Worm (Caenorhabditis elegans) whole organism, late embryonic: ENCODE results near the gene inos-1.

Experiments used
- C08G9.2 ChIP-seq: sonication (generic microtip); optimal IDR thresholded peaks from 2 replicates; lab custom pipeline; 2016; ENCODE audit warnings: mild to moderate bottlenecking, missing genetic modification characterization, moderate library complexity, missing compliant biosample characterization
- C38D4.7 ChIP-seq: fragments of 200-800 bp; sonication (Bioruptor generic); optimal IDR thresholded peaks from 2 replicates; lab custom pipeline; 2018; ENCODE audit warnings: mild to moderate bottlenecking, missing genetic modification characterization, moderate library complexity, missing compliant biosample characterization
- K02D7.2 ChIP-seq: sonication (generic microtip); optimal IDR thresholded peaks from 2 replicates; lab custom pipeline; 2017; ENCODE audit warnings: mild to moderate bottlenecking, missing genetic modification characterization, missing compliant biosample characterization
- Y22D7AL.16 ChIP-seq: sonication (generic microtip); optimal IDR thresholded peaks from 2 replicates; lab custom pipeline; 2016; ENCODE audit warnings: missing genetic modification characterization, missing compliant biosample characterization
- ahr-1 ChIP-seq: sonication (generic microtip); optimal IDR thresholded peaks from 2 replicates; lab custom pipeline; 2016; ENCODE audit warnings: missing genetic modification characterization, missing compliant biosample characterization
- ceh-14 ChIP-seq: sonication (generic microtip); optimal IDR thresholded peaks from 2 replicates; lab custom pipeline; 2016; ENCODE audit warnings: missing genotype, missing genetic modification characterization, missing compliant biosample characterization
- ceh-18 ChIP-seq: sonication (generic microtip); optimal IDR thresholded peaks from 2 replicates; lab custom pipeline; 2016; ENCODE audit warnings: missing genetic modification characterization, missing compliant biosample characterization
- ceh-19 ChIP-seq: fragments of 200-800 bp; sonication (Bioruptor generic); optimal IDR thresholded peaks from 2 replicates; lab custom pipeline; 2018; ENCODE audit warnings: mild to moderate bottlenecking, missing genetic modification characterization, missing compliant biosample characterization
- ceh-24 ChIP-seq: sonication (generic microtip); optimal IDR thresholded peaks from 2 replicates; lab custom pipeline; 2016; ENCODE audit warnings: mild to moderate bottlenecking, missing genetic modification characterization, missing compliant biosample characterization
- ceh-30 ChIP-seq: fragments of 150-350 bp; optimal IDR thresholded peaks from 2 replicates; lab custom pipeline; 2014; ENCODE audit warnings: missing biosample characterization, missing genetic modification characterization
- ceh-6 ChIP-seq: fragments of 200-800 bp; sonication (Bioruptor generic); optimal IDR thresholded peaks from 2 replicates; lab custom pipeline; 2018; ENCODE audit warnings: mild to moderate bottlenecking, missing genetic modification characterization, missing compliant biosample characterization
- ceh-9 ChIP-seq: sonication (generic microtip); optimal IDR thresholded peaks from 2 replicates; lab custom pipeline; 2016; ENCODE audit warnings: mild to moderate bottlenecking, missing genetic modification characterization, inconsistent platforms, missing compliant biosample characterization
- dmd-4 ChIP-seq: sonication (generic microtip); optimal IDR thresholded peaks from 2 replicates; lab custom pipeline; 2016; ENCODE audit warnings: borderline replicate concordance, missing genetic modification characterization, missing compliant biosample characterization
- elt-4 ChIP-seq: sonication (generic microtip); optimal IDR thresholded peaks from 2 replicates; lab custom pipeline; 2016; ENCODE audit warnings: missing genetic modification characterization, missing compliant biosample characterization
- eyg-1 ChIP-seq: sonication (generic microtip); optimal IDR thresholded peaks from 2 replicates; lab custom pipeline; 2016; ENCODE audit warnings: missing genotype, missing genetic modification characterization, missing compliant biosample characterization
- fax-1 ChIP-seq: sonication (generic microtip); optimal IDR thresholded peaks from 2 replicates; lab custom pipeline; 2016; ENCODE audit warnings: missing genotype, missing genetic modification characterization, missing compliant biosample characterization
- gmeb-2 ChIP-seq: sonication (generic microtip); optimal IDR thresholded peaks from 2 replicates; lab custom pipeline; 2016; ENCODE audit warnings: missing genetic modification characterization, inconsistent platforms, missing compliant biosample characterization
- hlh-13 ChIP-seq: fragments of 200-800 bp; sonication (Bioruptor generic); optimal IDR thresholded peaks from 2 replicates; lab custom pipeline; 2018; ENCODE audit warnings: mild to moderate bottlenecking, missing genetic modification characterization, missing compliant biosample characterization
- hlh-15 ChIP-seq: sonication (generic microtip); optimal IDR thresholded peaks from 2 replicates; lab custom pipeline; 2016; ENCODE audit warnings: missing genetic modification characterization, missing compliant biosample characterization
- hlh-30 ChIP-seq: sonication (generic microtip); optimal IDR thresholded peaks from 2 replicates; lab custom pipeline; 2017; ENCODE audit warnings: antibody characterized with exemption, missing genetic modification characterization, missing compliant biosample characterization; ENCODE audit not compliant: insufficient read depth
- lim-6 ChIP-seq: sonication (generic microtip); optimal IDR thresholded peaks from 2 replicates; lab custom pipeline; 2016; ENCODE audit warnings: missing genetic modification characterization, missing compliant biosample characterization
- lin-11 ChIP-seq: fragments of 200-800 bp; sonication (Bioruptor generic); optimal IDR thresholded peaks from 2 replicates; lab custom pipeline; 2018; ENCODE audit warnings: mild to moderate bottlenecking, missing genetic modification characterization, missing compliant biosample characterization
- madf-2 ChIP-seq: sonication (generic microtip); optimal IDR thresholded peaks from 2 replicates; lab custom pipeline; 2017; ENCODE audit warnings: missing genetic modification characterization, missing compliant biosample characterization
- mec-3 ChIP-seq: sonication (generic microtip); optimal IDR thresholded peaks from 2 replicates; lab custom pipeline; 2016; ENCODE audit warnings: borderline replicate concordance, missing genetic modification characterization, missing compliant biosample characterization
- nfya-1 ChIP-seq: sonication (generic microtip); optimal IDR thresholded peaks from 2 replicates; lab custom pipeline; 2017; ENCODE audit warnings: missing genetic modification characterization, mild to moderate bottlenecking, missing compliant biosample characterization, antibody characterized with exemption, moderate library complexity
- nhr-11 ChIP-seq: fragments of 150-350 bp; optimal IDR thresholded peaks from 2 replicates; lab custom pipeline; 2014; ENCODE audit warnings: missing biosample characterization, missing genetic modification characterization
- pat-9 ChIP-seq: fragments of 200-800 bp; sonication (Bioruptor generic); optimal IDR thresholded peaks from 2 replicates; lab custom pipeline; 2018; ENCODE audit warnings: mild to moderate bottlenecking, missing genetic modification characterization, moderate library complexity, missing compliant biosample characterization
- pha-4 ChIP-seq: fragments of 150-350 bp; optimal IDR thresholded peaks from 2 replicates; lab custom pipeline; 2018; ENCODE audit warnings: missing biosample characterization, missing genetic modification reagents, missing genetic modification characterization
- pqm-1 ChIP-seq: sonication (generic microtip); optimal IDR thresholded peaks from 2 replicates; lab custom pipeline; 2016; ENCODE audit warnings: missing genetic modification characterization, missing compliant biosample characterization
- pros-1 ChIP-seq: fragments of 150-350 bp; optimal IDR thresholded peaks from 2 replicates; lab custom pipeline; 2014; ENCODE audit warnings: missing biosample characterization, missing genetic modification reagents, missing genetic modification characterization
- rnt-1 ChIP-seq: sonication (generic microtip); optimal IDR thresholded peaks from 2 replicates; lab custom pipeline; 2016; ENCODE audit warnings: missing genetic modification characterization, missing compliant biosample characterization
- sdc-2 ChIP-seq: sonication (generic microtip); optimal IDR thresholded peaks from 2 replicates; lab custom pipeline; 2016; ENCODE audit warnings: missing genotype, missing genetic modification characterization, missing compliant biosample characterization
- sox-2 ChIP-seq: fragments of 200-800 bp; sonication (Bioruptor generic); IDR thresholded peaks from 2 replicates; pipeline ENCODE4 v1.3.6; 2022; ENCODE audit warnings: missing genetic modification reagents, missing genetic modification characterization, missing compliant biosample characterization
- sox-4 ChIP-seq: sonication (generic microtip); optimal IDR thresholded peaks from 2 replicates; lab custom pipeline; 2017; ENCODE audit warnings: mild to moderate bottlenecking, missing genetic modification characterization, inconsistent platforms, missing compliant biosample characterization
- tbx-2 ChIP-seq: sonication (generic microtip); optimal IDR thresholded peaks from 2 replicates; lab custom pipeline; 2016; ENCODE audit warnings: missing genetic modification characterization, missing compliant biosample characterization
- ttx-3 ChIP-seq: sonication (generic microtip); optimal IDR thresholded peaks from 2 replicates; lab custom pipeline; 2016; ENCODE audit warnings: missing genetic modification reagents, missing genetic modification characterization, missing compliant biosample characterization
- unc-3 ChIP-seq, 2 experiments: fragments of 200-800 bp in 1 of 2; sonication (Bioruptor generic) in 1 of 2; sonication (generic microtip) in 1 of 2; conservative IDR thresholded peaks in 1 of 2; optimal IDR thresholded peaks in 1 of 2; 2 replicates each; pipeline versions ENCODE4 v1.3.6 to Lab custom; 2016 to 2022; ENCODE audit warnings: missing compliant biosample characterization in 2 of 2, missing genetic modification characterization in 2 of 2, missing genetic modification reagents in 1 of 2
- unc-42 ChIP-seq: sonication (generic microtip); optimal IDR thresholded peaks from 2 replicates; lab custom pipeline; 2016; ENCODE audit warnings: missing genotype, missing genetic modification characterization, missing compliant biosample characterization
- unc-55 ChIP-seq: sonication (generic microtip); optimal IDR thresholded peaks from 2 replicates; lab custom pipeline; 2017; ENCODE audit warnings: missing biosample characterization, missing genetic modification reagents, missing genetic modification characterization
- unc-86 ChIP-seq: sonication (generic microtip); optimal IDR thresholded peaks from 2 replicates; lab custom pipeline; 2016; ENCODE audit warnings: missing genetic modification characterization, missing compliant biosample characterization
- ztf-16 ChIP-seq: sonication (generic microtip); optimal IDR thresholded peaks from 2 replicates; lab custom pipeline; 2017; ENCODE audit warnings: missing genetic modification characterization, missing compliant biosample characterization

The inos-1 gene

DNA sequence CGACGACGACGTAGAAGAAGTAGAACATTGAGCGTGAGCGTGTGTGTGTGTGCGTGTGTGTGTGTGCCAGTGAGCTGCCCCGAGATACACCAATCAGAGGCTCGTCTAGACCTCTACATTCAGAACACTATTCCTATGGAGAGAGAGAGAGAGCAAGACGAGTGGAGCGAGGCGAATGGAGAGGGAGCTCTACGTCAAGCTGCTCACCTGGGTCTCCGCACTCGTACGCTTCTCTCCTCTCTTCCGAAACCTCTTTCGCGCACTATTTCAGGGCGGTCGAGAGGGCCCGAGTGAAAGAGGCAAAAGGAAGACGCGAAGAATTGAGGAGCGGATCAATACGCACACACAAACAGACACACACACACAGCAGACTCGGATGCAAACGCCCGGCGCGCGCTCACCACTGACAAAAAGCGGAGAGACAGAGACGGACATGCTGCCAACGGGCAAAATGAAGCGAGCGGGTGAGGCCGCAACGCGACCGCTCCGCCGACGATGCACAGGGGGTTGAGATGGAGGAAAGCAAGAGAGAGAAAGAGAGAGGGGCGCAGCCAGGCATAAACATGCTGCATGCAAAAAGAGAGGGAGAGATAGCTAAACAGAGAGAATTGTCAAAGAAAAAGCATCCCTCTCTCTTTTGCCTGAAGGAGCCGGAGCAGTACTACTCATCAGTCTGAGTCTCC is 49.5 kb upstream of the inos-1 start (continued):
- TF ChIP-seq C38D4.7 (GFP tag; lab: Kevin White, UChicago) (no peak), pha-4 (no peak), lim-6 (tag; lab: Kevin White, UChicago) (peak; percentile 13), unc-42 (peak; percentile 84), hlh-15 (tag; lab: Kevin White, UChicago) (no peak), madf-2 (tag; lab: Kevin White, UChicago) (no peak), pros-1 (tag; lab: Kevin White, UChicago) (peak; percentile 69), gmeb-2 (tag; lab: Kevin White, UChicago) (no peak), mec-3 (tag; lab: Kevin White, UChicago) (peak; percentile 49), C08G9.2 (tag; lab: Kevin White, UChicago) (peak; percentile 55), ztf-16 (tag; lab: Kevin White, UChicago) (peak; percentile 55), hlh-13 (GFP tag; lab: Kevin White, UChicago) (no peak), ceh-18 (tag; lab: Kevin White, UChicago) (peak; percentile 99), unc-86 (tag; lab: Kevin White, UChicago) (peak; percentile 44), ceh-24 (tag; lab: Kevin White, UChicago) (no peak), elt-4 (tag; lab: Kevin White, UChicago) (peak; percentile 79), ahr-1 (tag; lab: Kevin White, UChicago) (peak; percentile 20), sox-4 (tag; lab: Kevin White, UChicago) (no peak), unc-3 (GFP tag; conservative IDR thresholded peaks at IDR 0.05; lab: Robert Waterston, UW) (no peak), unc-3 (tag; optimal IDR thresholded peaks at IDR 0.05; lab: Kevin White, UChicago) (peak; percentile 70), pat-9 (tag; lab: Kevin White, UChicago) (no peak)

DNA sequence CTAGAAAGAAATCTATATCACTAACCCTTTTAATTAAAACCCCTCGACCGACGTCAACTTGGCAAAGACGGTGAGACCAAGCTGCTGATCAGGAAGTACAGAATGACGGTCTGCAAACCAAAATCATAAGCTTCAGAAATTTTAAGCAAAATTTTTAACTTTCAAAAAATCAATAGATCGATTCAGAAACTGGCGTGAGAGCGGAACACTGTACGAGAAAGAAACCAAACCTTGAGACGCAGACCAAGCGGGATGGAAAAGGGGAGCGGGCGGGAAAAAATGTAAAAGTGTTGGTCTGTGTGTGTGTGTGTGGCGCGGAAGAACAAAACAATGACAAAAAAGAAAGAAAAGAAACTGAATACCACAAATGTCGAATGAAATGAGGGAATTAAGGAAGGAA is 48.4 kb upstream of the inos-1 start, which contains the start of the genes F44E5.17 and gpb-1:
F44E5.17 (minus strand) TSS at position 101 of the 400 bp plus-strand sequence.
gpb-1 (minus strand) TSS at position 118 of the 400 bp plus-strand sequence.
- TF ChIP-seq unc-86 (tag; lab: Kevin White, UChicago) (no peak), fax-1 (no peak), lim-6 (tag; lab: Kevin White, UChicago) (no peak), sox-4 (tag; lab: Kevin White, UChicago) (no peak), hlh-15 (tag; lab: Kevin White, UChicago) (no peak), eyg-1 (tag; lab: Kevin White, UChicago) (no peak), lin-11 (tag; lab: Kevin White, UChicago) (no peak), Y22D7AL.16 (tag; lab: Kevin White, UChicago) (no peak)

DNA sequence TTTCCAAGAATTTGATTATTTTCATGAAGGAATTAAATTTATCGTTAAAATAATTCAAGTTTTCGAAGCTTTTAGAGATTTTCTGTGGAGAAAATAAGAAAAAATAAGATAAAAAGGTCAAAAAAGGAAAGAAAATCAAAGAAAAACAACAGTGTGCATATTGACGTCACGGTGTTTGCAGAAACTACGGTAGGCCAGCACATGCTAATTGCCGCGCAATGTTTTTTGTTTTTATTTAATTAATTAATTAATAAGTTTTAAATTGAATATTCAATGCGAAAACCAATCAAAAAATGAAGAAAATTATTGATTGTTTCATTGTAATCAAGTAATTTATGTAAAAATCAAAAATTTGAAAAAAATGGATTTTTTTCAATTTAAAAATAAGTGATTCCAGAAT is 47.8 kb upstream of the inos-1 start:
- TF ChIP-seq pqm-1 (tag; lab: Kevin White, UChicago) (no peak), nfya-1 (tag; lab: Kevin White, UChicago) (peak; percentile 18)

DNA sequence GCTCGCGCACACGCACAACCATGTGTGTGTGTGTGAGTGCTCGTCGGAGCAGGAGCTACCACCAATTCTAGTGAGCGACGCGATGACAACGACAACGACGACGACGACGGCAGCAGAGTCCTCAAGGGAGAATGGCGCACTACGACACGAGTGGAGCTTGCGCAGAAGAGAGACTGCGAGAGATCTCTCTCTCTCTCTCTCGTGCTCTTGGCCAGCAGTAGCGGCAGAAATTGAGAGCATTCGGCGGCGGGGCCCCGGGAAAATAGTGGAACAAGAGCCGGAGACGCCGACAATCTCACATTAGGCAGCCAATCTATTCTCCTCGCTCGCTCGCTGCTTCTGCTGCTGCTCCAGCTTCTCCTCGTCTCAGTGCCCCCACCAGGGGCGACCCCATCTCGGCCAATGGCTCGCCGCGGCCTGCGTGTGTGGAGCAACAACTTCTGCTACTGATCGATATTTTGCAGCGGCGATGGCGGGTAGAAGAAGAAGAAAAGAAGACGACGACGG is 46.7 kb upstream of the inos-1 start:
- TF ChIP-seq ceh-30 (tag; lab: Kevin White, UChicago) (no peak), sox-2 (no peak), Y22D7AL.16 (tag; lab: Kevin White, UChicago) (no peak), ceh-9 (tag; lab: Kevin White, UChicago) (no peak), rnt-1 (tag; lab: Kevin White, UChicago) (peak; percentile 44), ahr-1 (tag; lab: Kevin White, UChicago) (peak; percentile 35), pqm-1 (tag; lab: Kevin White, UChicago) (no peak), unc-55 (GFP tag; lab: Kevin White, UChicago) (peak; percentile 85), nfya-1 (tag; lab: Kevin White, UChicago) (peak; percentile 94), ceh-14 (peak; percentile 87), unc-42 (peak; percentile 83), hlh-30 (tag; lab: Kevin White, UChicago) (peak; percentile 64), sdc-2 (tag; lab: Kevin White, UChicago) (peak; percentile 70), ceh-19 (peak; percentile 74), K02D7.2 (tag; lab: Kevin White, UChicago) (no peak), pat-9 (tag; lab: Kevin White, UChicago) (no peak), nhr-11 (tag; lab: Kevin White, UChicago) (no peak), pros-1 (tag; lab: Kevin White, UChicago) (peak; percentile 2), gmeb-2 (tag; lab: Kevin White, UChicago) (peak; percentile 26), elt-4 (tag; lab: Kevin White, UChicago) (no peak), hlh-13 (GFP tag; lab: Kevin White, UChicago) (no peak), unc-3 (GFP tag; conservative IDR thresholded peaks at IDR 0.05; lab: Robert Waterston, UW) (no peak), unc-3 (tag; optimal IDR thresholded peaks at IDR 0.05; lab: Kevin White, UChicago) (peak; percentile 56), ceh-6 (GFP tag; lab: Kevin White, UChicago) (no peak), ttx-3 (tag; lab: Kevin White, UChicago) (peak; percentile 20), pha-4 (no peak), unc-86 (tag; lab: Kevin White, UChicago) (peak; percentile 60), dmd-4 (tag; lab: Kevin White, UChicago) (peak; percentile 48), tbx-2 (tag; lab: Kevin White, UChicago) (peak; percentile 80)
